Worm (Caenorhabditis elegans) whole organism, L4 larva: ENCODE measurements around the gene C40H1.7.

Experiments used
- T26A8.4 ChIP-seq: fragments of 200-800 bp; sonication (Bioruptor generic); IDR thresholded peaks from 2 replicates; pipeline ENCODE4 v1.3.6; 2022; ENCODE audit warnings: missing genetic modification characterization, missing compliant biosample characterization
- Y48G9A.11 ChIP-seq: fragments of 200-800 bp; sonication (Bioruptor generic); IDR thresholded peaks from 2 replicates; pipeline ENCODE4 v1.3.6; 2022; ENCODE audit warnings: missing genetic modification reagents, missing genetic modification characterization, missing compliant biosample characterization
- ZK546.5 ChIP-seq, 2 experiments: sonication (generic microtip); optimal IDR thresholded peaks; 2 replicates each; lab custom pipeline; 2017; ENCODE audit warnings: missing biosample characterization in 2 of 2, missing genetic modification characterization in 2 of 2
- aha-1 ChIP-seq: fragments of 150-350 bp; peaks from one replicate; lab custom pipeline; 2014; ENCODE audit warnings: missing biosample characterization, missing genetic modification characterization
- aly-2 ChIP-seq: sonication (generic microtip); optimal IDR thresholded peaks from 2 replicates; lab custom pipeline; 2018; ENCODE audit warnings: missing biosample characterization, missing genetic modification characterization
- ama-1 ChIP-seq: fragments of 150-350 bp; optimal IDR thresholded peaks from 2 replicates; lab custom pipeline; 2014; ENCODE audit warnings: inconsistent platforms, mixed read lengths
- ceh-28 ChIP-seq: fragments of 150-350 bp; optimal IDR thresholded peaks from 2 replicates; lab custom pipeline; 2014; ENCODE audit warnings: missing biosample characterization, missing genetic modification reagents, missing genetic modification characterization
- nhr-11 ChIP-seq: fragments of 150-350 bp; optimal IDR thresholded peaks from 2 replicates; lab custom pipeline; 2014; ENCODE audit warnings: missing biosample characterization, missing genetic modification characterization
- nhr-237 ChIP-seq: sonication (generic microtip); optimal IDR thresholded peaks from 2 replicates; lab custom pipeline; 2017; ENCODE audit warnings: missing biosample characterization, missing genetic modification characterization
- pha-4 ChIP-seq, 2 experiments: fragments of 150-350 bp in 1 of 2; fragments of 200-800 bp in 1 of 2; sonication (Bioruptor generic) in 1 of 2; IDR thresholded peaks in 1 of 2; optimal IDR thresholded peaks in 1 of 2; 2 replicates each; pipeline versions ENCODE4 v1.3.6 to Lab custom; 2014 to 2022; ENCODE audit warnings: missing genetic modification characterization in 2 of 2, missing genetic modification reagents in 2 of 2, missing biosample characterization in 1 of 2, missing compliant biosample characterization in 1 of 2
- zag-1 ChIP-seq: fragments of 150-350 bp; optimal IDR thresholded peaks from 2 replicates; lab custom pipeline; 2014; ENCODE audit warnings: missing biosample characterization, missing genetic modification characterization

DNA sequence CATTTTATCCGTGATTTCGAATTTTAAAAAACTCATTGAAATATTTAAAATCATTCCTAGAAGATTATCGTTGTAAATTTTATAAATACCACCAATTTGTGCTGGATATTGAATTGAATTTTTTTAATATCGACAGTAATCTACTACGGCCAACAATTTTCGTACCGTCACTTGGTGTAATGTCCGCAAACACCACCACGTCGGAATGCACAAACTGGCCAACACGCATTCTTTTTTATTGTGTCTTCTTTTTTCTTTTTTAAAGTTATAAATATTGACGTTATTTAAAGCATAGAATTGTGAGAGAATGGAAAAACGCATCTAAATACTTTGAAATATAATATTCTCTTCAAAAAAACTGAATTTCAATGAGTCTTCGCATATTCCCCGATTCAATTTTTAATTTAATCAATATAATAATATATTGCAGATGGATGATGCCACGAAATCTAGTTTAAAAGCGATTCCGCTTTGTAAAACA, 6.3 kb downstream of the C40H1.7 start, which contains the start of gene ufc-1:
- TF ChIP-seq ZK546.5 (tag; optimal IDR thresholded peaks at IDR 0.05; lab: Kevin White, UChicago) (no peak), T26A8.4 (GFP tag; lab: Robert Waterston, UW) (no peak), nhr-237 (no peak), Y48G9A.11 (GFP tag; lab: Robert Waterston, UW) (no peak), aly-2 (tag; lab: Kevin White, UChicago) (no peak), zag-1 (tag; lab: Kevin White, UChicago) (no peak), ama-1 (lab: Kevin White, UChicago) (no peak), nhr-11 (no peak), pha-4 (GFP tag; IDR thresholded peaks at IDR 0.05; lab: Robert Waterston, UW) (no peak), pha-4 (tag; optimal IDR thresholded peaks at IDR 0.05; lab: Kevin White, UChicago) (no peak), aha-1 (peak; percentile 43), ceh-28 (tag; lab: Kevin White, UChicago) (no peak)
